Worm (Caenorhabditis elegans): ENCODE data around the gene srlf-35.

srlf-35 gene

ce11 chrV:465355-465754, 38.5 kb upstream of the srlf-35 start (continued):
- TF ChIP-seq dsc-1 (tag; optimal IDR thresholded peaks at IDR 0.05) (peak; percentile 90), nhr-77 (tag; optimal IDR thresholded peaks at IDR 0.05) (no peak), nhr-11 (tag; optimal IDR thresholded peaks at IDR 0.05) (no peak), efl-1 (optimal IDR thresholded peaks at IDR 0.05) (no peak), efl-1 (GFP tag; optimal IDR thresholded peaks at IDR 0.05 in 1 of 2) (no peak), hpl-2 (GFP tag; optimal IDR thresholded peaks at IDR 0.05) (no peak), lin-15B (tag; optimal IDR thresholded peaks at IDR 0.05) (no peak), fkh-8 (tag; optimal IDR thresholded peaks at IDR 0.05) (no peak), ets-5 (GFP tag; IDR thresholded peaks at IDR 0.05) (no peak), pag-3 (tag; optimal IDR thresholded peaks at IDR 0.05; ENCODE audit: borderline replicate concordance, insufficient read depth) (no peak), snpc-4 (tag; optimal IDR thresholded peaks at IDR 0.05) (no peak), jun-1 (tag; optimal IDR thresholded peaks at IDR 0.05) (no peak), mep-1 (tag; optimal IDR thresholded peaks at IDR 0.05) (peak; percentile 2), blmp-1 (tag; optimal IDR thresholded peaks at IDR 0.05) (peak; percentile 89), swsn-7 (tag; optimal IDR thresholded peaks at IDR 0.05) (no peak), lin-13 (GFP tag; optimal IDR thresholded peaks at IDR 0.05) (peak; percentile 10), lsy-2 (tag; optimal IDR thresholded peaks at IDR 0.05) (no peak), C34B4.2 (tag; optimal IDR thresholded peaks at IDR 0.05) (no peak), nhr-12 (tag; optimal IDR thresholded peaks at IDR 0.05) (no peak), ztf-11 (tag; optimal IDR thresholded peaks at IDR 0.05) (no peak)

ce11 chrV:467507-467906, 36.3 kb upstream of the srlf-35 start:
- TF ChIP-seq lir-3 (tag; optimal IDR thresholded peaks at IDR 0.05; ENCODE audit: poor library complexity) (no peak), lin-35 (GFP tag; optimal IDR thresholded peaks at IDR 0.05) (no peak), hlh-17 (GFP tag; optimal IDR thresholded peaks at IDR 0.05; ENCODE audit: borderline replicate concordance) (no peak), efl-1 (optimal IDR thresholded peaks at IDR 0.05) (no peak), efl-1 (GFP tag; optimal IDR thresholded peaks at IDR 0.05 in 1 of 2) (peak in 1 of 2 experiments; percentile 85), egl-27 (tag; optimal IDR thresholded peaks at IDR 0.05) (no peak), nhr-71 (tag; optimal IDR thresholded peaks at IDR 0.05) (no peak)

ce11 chrV:468460-468859, 35.4 kb upstream of the srlf-35 start, which contains the start of gene srbc-57:
Gene srbc-57 (minus strand): TSS chrV:468560.
- peak; percentile 14 for TF ChIP-seq fkh-8 (tag; optimal IDR thresholded peaks at IDR 0.05)
- no peak for TF ChIP-seq lin-15B (tag; optimal IDR thresholded peaks at IDR 0.05)
- no peak for TF ChIP-seq fos-1 (tag; optimal IDR thresholded peaks at IDR 0.05)

ce11 chrV:472589-472988, 31.2 kb upstream of the srlf-35 start, which contains the start of gene srt-31:
Gene srt-31 (plus strand): TSS chrV:472889.
- TF ChIP-seq C16A3.4 (tag; optimal IDR thresholded peaks at IDR 0.05), result no peak
- TF ChIP-seq ama-1 (optimal IDR thresholded peaks at IDR 0.05), result no peak
- TF ChIP-seq nhr-28 (tag; optimal IDR thresholded peaks at IDR 0.05), result no peak
- no peak for TF ChIP-seq xbp-1 (tag; optimal IDR thresholded peaks at IDR 0.05)
- TF ChIP-seq egl-13 (tag; optimal IDR thresholded peaks at IDR 0.05), result no peak
- no peak for TF ChIP-seq mab-9 (GFP tag; IDR thresholded peaks at IDR 0.05)
- no peak for TF ChIP-seq nhr-19 (GFP tag; conservative IDR thresholded peaks at IDR 0.05)
- no peak for TF ChIP-seq egl-27 (tag; optimal IDR thresholded peaks at IDR 0.05)
- TF ChIP-seq mef-2 (tag; optimal IDR thresholded peaks at IDR 0.05), result no peak
- TF ChIP-seq swsn-7 (tag; optimal IDR thresholded peaks at IDR 0.05), result no peak
- TF ChIP-seq fkh-10 (GFP tag; optimal IDR thresholded peaks at IDR 0.05), result no peak
- TF ChIP-seq pqm-1 (tag; optimal IDR thresholded peaks at IDR 0.05), result no peak
- TF ChIP-seq grh-1 (GFP tag; IDR thresholded peaks at IDR 0.05), result no peak
- TF ChIP-seq nhr-20 (tag; optimal IDR thresholded peaks at IDR 0.05), result no peak

Measured in whole organism, L1 larva.